Fruit fly (Drosophila melanogaster) whole organism, prepupa: ENCODE data around the gene Ctl1.

Source experiments
- Blimp-1 ChIP-seq: fragments of 200-800 bp; sonication (Bioruptor generic); optimal IDR thresholded peaks from 3 replicates; lab custom pipeline; 2017; ENCODE audit warnings: missing biosample characterization, missing genetic modification characterization, mild to moderate bottlenecking, moderate library complexity, missing genetic modification reagents
- CG11902 ChIP-seq: fragments of 200-800 bp; sonication (Bioruptor generic); optimal IDR thresholded peaks from 3 replicates; lab custom pipeline; 2016; ENCODE audit warnings: missing biosample characterization, missing genetic modification characterization
- CG15336 ChIP-seq: fragments of 200-800 bp; sonication (Bioruptor generic); IDR thresholded peaks from 2 replicates; pipeline ENCODE4 v1.3.6; 2022; ENCODE audit warnings: missing biosample characterization, missing genetic modification characterization
- CG16779 ChIP-seq: fragments of 200-800 bp; sonication (Bioruptor generic); optimal IDR thresholded peaks from 3 replicates; lab custom pipeline; 2017; ENCODE audit warnings: missing biosample characterization, mild to moderate bottlenecking, missing genetic modification characterization
- CG3032 ChIP-seq: fragments of 200-800 bp; optimal IDR thresholded peaks from 2 replicates; lab custom pipeline; 2019; ENCODE audit warnings: missing biosample characterization, mild to moderate bottlenecking, missing genetic modification characterization, moderate library complexity
- CG31627 ChIP-seq: fragments of 200-800 bp; sonication (Bioruptor generic); optimal IDR thresholded peaks from 3 replicates; lab custom pipeline; 2016; ENCODE audit warnings: missing biosample characterization, missing genetic modification characterization
- CG32006 ChIP-seq: fragments of 200-800 bp; sonication (Bioruptor generic); optimal IDR thresholded peaks from 3 replicates; lab custom pipeline; 2017; ENCODE audit warnings: missing biosample characterization, mild to moderate bottlenecking, missing genetic modification characterization
- CG34406 ChIP-seq: fragments of 200-800 bp; sonication (Bioruptor generic); optimal IDR thresholded peaks from 3 replicates; lab custom pipeline; 2016; ENCODE audit warnings: missing biosample characterization, missing genetic modification characterization
- CG6163 ChIP-seq: fragments of 200-800 bp; sonication (Bioruptor generic); IDR thresholded peaks from 3 replicates; pipeline ENCODE4 v1.3.6; 2022; ENCODE audit warnings: missing biosample characterization, missing genetic modification characterization
- CG6808 ChIP-seq: fragments of 200-800 bp; sonication (Bioruptor generic); optimal IDR thresholded peaks from 3 replicates; lab custom pipeline; 2017; ENCODE audit warnings: missing biosample characterization, missing genetic modification characterization, mild to moderate bottlenecking, moderate library complexity, missing genetic modification reagents
- CG6854 ChIP-seq: fragments of 200-800 bp; sonication (Bioruptor generic); optimal IDR thresholded peaks from 2 replicates; lab custom pipeline; 2017; ENCODE audit warnings: missing biosample characterization, mild to moderate bottlenecking, missing genetic modification characterization
- CG8319 ChIP-seq: fragments of 200-800 bp; sonication (Bioruptor generic); optimal IDR thresholded peaks from 3 replicates; lab custom pipeline; 2016; ENCODE audit warnings: missing biosample characterization, missing genetic modification characterization
- Eip78C ChIP-seq: fragments of 200-800 bp; sonication (Bioruptor generic); peaks from one replicate; lab custom pipeline; 2016; ENCODE audit warnings: missing biosample characterization, missing genetic modification characterization
- Hr39 ChIP-seq: fragments of 200-800 bp; sonication (Bioruptor generic); optimal IDR thresholded peaks from 2 replicates; lab custom pipeline; 2016; ENCODE audit warnings: missing biosample characterization, missing genetic modification characterization
- Lpt ChIP-seq: fragments of 200-800 bp; sonication (Bioruptor generic); optimal IDR thresholded peaks from 3 replicates; lab custom pipeline; 2016; ENCODE audit warnings: missing biosample characterization, missing genetic modification characterization
- Met ChIP-seq: fragments of 200-800 bp; sonication (Bioruptor generic); optimal IDR thresholded peaks from 3 replicates; lab custom pipeline; 2016; ENCODE audit warnings: missing biosample characterization, missing genetic modification characterization
- OdsH ChIP-seq: fragments of 200-800 bp; sonication (Bioruptor generic); optimal IDR thresholded peaks from 3 replicates; lab custom pipeline; 2016; ENCODE audit warnings: missing biosample characterization, missing genetic modification characterization
- Sox14 ChIP-seq: fragments of 200-800 bp; sonication (Bioruptor generic); optimal IDR thresholded peaks from 3 replicates; lab custom pipeline; 2016; ENCODE audit warnings: missing biosample characterization, missing genetic modification characterization
- achi ChIP-seq: fragments of 200-800 bp; sonication (Bioruptor generic); optimal IDR thresholded peaks from 3 replicates; lab custom pipeline; 2016; ENCODE audit warnings: missing biosample characterization, missing genetic modification characterization
- cyc ChIP-seq: fragments of 200-800 bp; sonication (Bioruptor generic); optimal IDR thresholded peaks from 3 replicates; lab custom pipeline; 2016; ENCODE audit warnings: missing biosample characterization, missing genetic modification characterization
- dac ChIP-seq: fragments of 200-800 bp; sonication (Bioruptor generic); optimal IDR thresholded peaks from 2 replicates; lab custom pipeline; 2017; ENCODE audit warnings: missing biosample characterization, mild to moderate bottlenecking, missing genetic modification characterization
- dsx ChIP-seq: fragments of 200-800 bp; optimal IDR thresholded peaks from 3 replicates; lab custom pipeline; 2019; ENCODE audit warnings: missing biosample characterization, mild to moderate bottlenecking, missing genetic modification characterization, moderate library complexity; ENCODE audit not compliant: poor library complexity, severe bottlenecking
- eg ChIP-seq: fragments of 200-800 bp; sonication (Bioruptor generic); IDR thresholded peaks from 3 replicates; pipeline ENCODE4 v1.3.6; 2022; ENCODE audit warnings: missing biosample characterization, missing genetic modification characterization
- esn ChIP-seq: fragments of 200-800 bp; sonication (Bioruptor generic); optimal IDR thresholded peaks from 2 replicates; lab custom pipeline; 2016; ENCODE audit warnings: missing biosample characterization, mild to moderate bottlenecking, missing genetic modification characterization, moderate library complexity
- fd59A ChIP-seq: fragments of 200-800 bp; sonication (Bioruptor generic); optimal IDR thresholded peaks from 2 replicates; lab custom pipeline; 2017; ENCODE audit warnings: missing biosample characterization, mild to moderate bottlenecking, missing genetic modification characterization, missing genetic modification reagents
- fd85E ChIP-seq: fragments of 200-800 bp; sonication (Bioruptor generic); optimal IDR thresholded peaks from 3 replicates; lab custom pipeline; 2016; ENCODE audit warnings: missing biosample characterization, missing genetic modification characterization
- fkh ChIP-seq: fragments of 200-800 bp; sonication (Bioruptor generic); optimal IDR thresholded peaks from 3 replicates; lab custom pipeline; 2017; ENCODE audit warnings: missing biosample characterization, mild to moderate bottlenecking, missing genetic modification characterization, moderate library complexity
- lz ChIP-seq: fragments of 200-800 bp; sonication (Bioruptor generic); optimal IDR thresholded peaks from 3 replicates; lab custom pipeline; 2016; ENCODE audit warnings: missing biosample characterization, missing genetic modification characterization
- pdm3 ChIP-seq: fragments of 200-800 bp; sonication (Bioruptor generic); optimal IDR thresholded peaks from 3 replicates; lab custom pipeline; 2016; ENCODE audit warnings: missing biosample characterization, missing genetic modification characterization
- spab ChIP-seq: fragments of 200-800 bp; sonication (Bioruptor generic); optimal IDR thresholded peaks from 2 replicates; lab custom pipeline; 2017; ENCODE audit warnings: missing biosample characterization, mild to moderate bottlenecking, missing genetic modification characterization, missing genetic modification reagents
- topi ChIP-seq: fragments of 200-800 bp; sonication (Bioruptor generic); optimal IDR thresholded peaks from 3 replicates; lab custom pipeline; 2016; ENCODE audit warnings: missing biosample characterization, missing genetic modification characterization
- vri ChIP-seq: fragments of 200-800 bp; sonication (Bioruptor generic); optimal IDR thresholded peaks from 3 replicates; lab custom pipeline; 2016; ENCODE audit warnings: missing biosample characterization, mild to moderate bottlenecking, missing genetic modification characterization

Gene Ctl1

DNA sequence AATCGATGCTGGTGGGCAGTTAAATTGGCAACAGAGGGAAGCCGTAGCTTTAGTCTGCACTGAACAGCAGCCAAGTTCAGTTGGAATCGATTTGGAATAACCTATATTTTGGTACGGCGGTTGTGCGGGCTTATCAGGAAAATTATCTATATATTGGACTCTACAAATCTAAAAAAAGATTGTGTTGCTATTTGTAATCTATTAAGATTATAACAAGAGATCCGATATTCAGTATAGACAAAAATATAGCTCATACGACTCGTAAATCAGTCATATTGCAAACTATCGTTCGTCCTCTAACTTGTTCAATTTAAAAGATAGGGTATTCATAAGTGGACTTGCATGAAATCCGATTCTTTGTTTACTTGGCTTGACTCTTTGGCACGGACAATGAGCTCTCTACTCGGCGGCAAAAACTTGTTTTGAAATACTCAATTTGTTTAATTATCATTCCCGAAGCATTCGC lies 10.9 kb downstream of the Ctl1 start, which contains the start of gene Hexo1 (continued):
- TF ChIP-seq CG6163 (GFP tag; lab: Robert Waterston, UW) (peak; percentile 22; the same call in 1 of the 3 replicates), CG11902 (no peak), fd59A (peak; percentile 51), fkh (GFP tag; lab: Kevin White, UChicago) (peak; percentile 84), CG6854 (GFP tag; lab: Kevin White, UChicago) (peak; percentile 57), CG6808 (GFP tag; lab: Kevin White, UChicago) (peak; percentile 72), CG16779 (tag; lab: Kevin White, UChicago) (no peak)

DNA sequence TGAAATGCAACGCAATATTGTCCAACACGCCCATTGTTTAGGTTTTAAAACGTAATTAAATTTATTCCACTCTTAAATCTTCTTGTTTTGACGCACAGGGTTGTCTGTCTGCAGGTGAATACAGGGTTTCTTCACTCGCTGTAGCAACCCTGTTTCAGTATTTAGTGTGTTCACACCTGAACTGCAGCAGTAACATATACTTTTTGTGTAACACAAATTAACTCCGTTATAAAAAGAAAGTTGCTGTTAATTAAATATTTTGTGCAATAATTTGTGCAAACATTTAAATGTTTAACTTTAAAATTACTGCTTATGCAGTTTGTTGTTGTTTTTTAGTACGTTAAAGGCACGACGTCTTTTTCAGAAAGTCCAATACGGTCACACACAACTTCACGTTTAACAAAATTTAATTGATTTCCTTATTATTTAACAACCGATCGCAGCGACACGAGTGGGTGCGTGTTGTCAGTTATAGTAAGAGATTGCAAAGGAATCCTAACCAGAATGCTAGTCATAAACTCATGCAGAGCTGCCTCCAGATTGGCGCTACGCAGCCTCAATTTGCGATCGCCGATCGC lies 14.4 kb downstream of the Ctl1 start, which contains the start of the genes CG15012 and Fdx2:
TSS of gene CG15012 (minus strand) at position 127 of the 578 bp plus-strand sequence.
TSS of gene Fdx2 (plus strand) at position 363 of the 578 bp plus-strand sequence.
- TF ChIP-seq Eip78C (peak; percentile 21), Blimp-1 (GFP tag; lab: Kevin White, UChicago) (no peak), dac (GFP tag; lab: Kevin White, UChicago) (no peak), CG3032 (tag; lab: Kevin White, UChicago) (peak; percentile 30), eg (GFP tag; lab: Robert Waterston, UW) (no peak), esn (GFP tag; lab: Kevin White, UChicago) (peak; percentile 51), CG31627 (GFP tag; lab: Kevin White, UChicago) (peak; percentile 21), OdsH (GFP tag; lab: Kevin White, UChicago) (no peak), Sox14 (GFP tag; lab: Kevin White, UChicago) (peak; percentile 78), CG15336 (GFP tag; lab: Robert Waterston, UW) (no peak), CG8319 (GFP tag; lab: Kevin White, UChicago) (no peak), vri (peak; percentile 57), CG6854 (GFP tag; lab: Kevin White, UChicago) (no peak), CG16779 (tag; lab: Kevin White, UChicago) (no peak), pdm3 (GFP tag; lab: Kevin White, UChicago) (no peak), lz (GFP tag; lab: Kevin White, UChicago) (peak; percentile 33), Lpt (no peak), spab (GFP tag; lab: Kevin White, UChicago) (no peak), CG34406 (no peak), CG11902 (no peak), Met (no peak), achi (peak; percentile 6), dsx (GFP tag; lab: Kevin White, UChicago) (no peak), topi (peak; percentile 34), cyc (peak; percentile 34), Hr39 (GFP tag; lab: Kevin White, UChicago) (peak; percentile 35), fd85E (GFP tag; lab: Kevin White, UChicago) (no peak)

DNA sequence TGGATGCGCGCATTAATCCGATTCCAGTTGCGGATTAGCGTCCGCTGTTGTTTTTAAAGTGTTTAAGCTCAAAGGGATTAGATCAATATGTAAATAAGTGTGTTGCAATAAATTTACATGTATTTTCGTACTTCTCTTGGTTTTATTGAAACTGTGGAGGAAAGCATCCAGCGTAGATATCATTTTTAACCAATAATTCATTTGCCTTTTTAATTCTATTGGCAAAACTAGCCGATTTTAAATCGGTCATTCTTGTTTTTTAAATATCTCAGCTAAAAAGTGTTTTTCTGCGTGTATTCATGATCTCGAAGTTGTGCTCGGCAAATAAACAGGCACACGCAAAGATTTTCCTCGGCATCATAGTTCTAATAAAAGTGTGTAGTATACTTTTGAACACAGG lies 15.5 kb downstream of the Ctl1 start:
- TF ChIP-seq achi (no peak), CG6854 (GFP tag; lab: Kevin White, UChicago) (no peak), CG15336 (GFP tag; lab: Robert Waterston, UW) (peak; percentile 49), CG32006 (peak; percentile 27)
- TF ChIP-seq, all 60 proteins: peak for 2

DNA sequence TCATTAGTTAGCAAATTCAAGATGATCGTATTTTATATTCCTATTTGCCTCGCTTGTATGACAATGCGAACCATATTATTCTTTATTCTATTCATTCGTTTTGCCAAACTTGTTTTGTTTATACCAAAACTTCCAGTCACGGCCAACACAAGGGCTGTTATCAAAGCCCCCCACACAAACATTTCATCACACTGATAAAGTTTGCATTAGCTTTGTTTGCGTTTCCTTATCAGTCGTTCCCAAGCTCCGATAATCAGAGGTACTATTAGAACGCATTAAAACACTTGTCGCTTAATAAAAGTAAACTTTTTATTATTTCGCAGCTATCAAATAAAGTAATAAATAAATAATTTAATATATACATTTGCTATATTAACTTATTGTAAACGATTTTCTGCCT lies 15.9 kb downstream of the Ctl1 start:
- TF ChIP-seq achi (no peak), Eip78C (peak; percentile 52), vri (peak; percentile 57), fkh (GFP tag; lab: Kevin White, UChicago) (peak; percentile 31)

DNA sequence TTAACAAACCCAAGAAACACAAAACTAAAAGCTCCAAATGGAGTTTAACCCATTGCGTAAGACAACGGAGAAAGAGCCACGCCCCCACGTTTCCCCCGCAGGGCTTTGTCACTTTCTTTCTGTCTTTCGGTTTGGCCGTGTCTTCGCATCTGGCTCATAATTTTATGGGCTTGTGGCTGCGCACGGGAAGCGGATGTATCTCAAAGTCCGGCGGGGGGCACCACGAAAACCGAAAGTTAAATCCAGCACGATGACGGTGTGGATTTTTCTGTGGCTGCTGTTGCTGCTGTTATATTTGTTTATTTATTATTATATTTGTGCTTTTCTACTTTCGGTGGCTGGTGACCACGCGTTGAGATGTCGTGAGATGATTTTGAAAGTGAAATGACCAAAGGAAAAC lies 19.0 kb downstream of the Ctl1 start:
- peak; percentile 37 for TF ChIP-seq Blimp-1 (GFP tag; lab: Kevin White, UChicago)
- TF ChIP-seq CG3032 (tag; lab: Kevin White, UChicago), result no peak
